Fruit fly (Drosophila melanogaster) whole organism, embryonic: Measurements from ENCODE around the gene CG4991.

Experiments
- Adf1 ChIP-seq: fragments of 200-800 bp; sonication (Bioruptor generic); IDR thresholded peaks from 2 replicates; pipeline ENCODE4 v1.3.6; 2022; ENCODE audit warnings: missing biosample characterization, missing genetic modification characterization
- Atf6 ChIP-seq: fragments of 200-800 bp; sonication (Bioruptor generic); IDR thresholded peaks from 2 replicates; pipeline ENCODE4 v1.3.6; 2022; ENCODE audit warnings: missing biosample characterization, missing genetic modification characterization
- CG10147 ChIP-seq: fragments of 200-800 bp; sonication (Bioruptor generic); optimal IDR thresholded peaks from 2 replicates; lab custom pipeline; 2019; ENCODE audit warnings: missing biosample characterization, mild to moderate bottlenecking, missing genetic modification characterization, moderate library complexity
- CG10543 ChIP-seq: fragments of 200-800 bp; sonication (Bioruptor generic); optimal IDR thresholded peaks from 3 replicates; lab custom pipeline; 2017; ENCODE audit warnings: missing biosample characterization, mild to moderate bottlenecking, missing genetic modification characterization, moderate library complexity
- CG13424 ChIP-seq: fragments of 200-800 bp; sonication (Bioruptor generic); optimal IDR thresholded peaks from 2 replicates; lab custom pipeline; 2019; ENCODE audit warnings: missing biosample characterization, mild to moderate bottlenecking, missing genetic modification characterization, moderate library complexity
- CG16813 ChIP-seq: fragments of 200-800 bp; sonication (Bioruptor generic); IDR thresholded peaks from 3 replicates; pipeline ENCODE4 v1.3.6; 2022; ENCODE audit warnings: missing biosample characterization, missing genetic modification characterization; ENCODE audit not compliant: partially characterized antibody
- CG1792 ChIP-seq: fragments of 200-800 bp; sonication (Bioruptor generic); optimal IDR thresholded peaks from 2 replicates; lab custom pipeline; 2016; ENCODE audit warnings: missing biosample characterization, missing genetic modification characterization
- CG2129 ChIP-seq: fragments of 200-800 bp; sonication (Bioruptor generic); IDR thresholded peaks from 2 replicates; pipeline ENCODE4 v1.3.6; 2022; ENCODE audit warnings: missing biosample characterization, missing genetic modification characterization; ENCODE audit not compliant: partially characterized antibody
- CG30403 ChIP-seq: fragments of 200-800 bp; sonication (Bioruptor generic); optimal IDR thresholded peaks from 3 replicates; lab custom pipeline; 2016; ENCODE audit warnings: missing biosample characterization, missing genetic modification characterization
- CG32532 ChIP-seq: fragments of 200-800 bp; sonication (Bioruptor generic); IDR thresholded peaks from 2 replicates; pipeline ENCODE4 v1.3.6; 2022; ENCODE audit warnings: missing biosample characterization, missing genetic modification characterization
- CG34224 ChIP-seq: fragments of 200-800 bp; sonication (Bioruptor generic); IDR thresholded peaks from 3 replicates; pipeline ENCODE4 v1.3.6; 2022; ENCODE audit warnings: missing biosample characterization, missing genetic modification characterization; ENCODE audit not compliant: partially characterized antibody
- CG6272 ChIP-seq: fragments of 200-800 bp; sonication (Bioruptor generic); IDR thresholded peaks from 2 replicates; pipeline ENCODE4 v1.3.6; 2022; ENCODE audit warnings: missing biosample characterization, missing genetic modification characterization
- CG6689 ChIP-seq: fragments of 200-800 bp; sonication (Bioruptor generic); IDR thresholded peaks from 2 replicates; pipeline ENCODE4 v1.3.6; 2022; ENCODE audit warnings: missing biosample characterization, missing genetic modification characterization
- CG7839 ChIP-seq: fragments of 200-800 bp; sonication (Bioruptor generic); optimal IDR thresholded peaks from 3 replicates; lab custom pipeline; 2018; ENCODE audit warnings: missing biosample characterization, mild to moderate bottlenecking, missing genetic modification characterization, moderate library complexity
- CG9215 ChIP-seq: fragments of 200-800 bp; sonication (Bioruptor generic); IDR thresholded peaks from 2 replicates; pipeline ENCODE4 v1.3.6; 2022; ENCODE audit warnings: missing biosample characterization, missing genetic modification characterization
- CG9727 ChIP-seq: fragments of 200-800 bp; sonication (Bioruptor generic); optimal IDR thresholded peaks from 3 replicates; lab custom pipeline; 2017; ENCODE audit warnings: missing biosample characterization, mild to moderate bottlenecking, missing genetic modification characterization
- CG9932 ChIP-seq: fragments of 200-800 bp; sonication (Bioruptor generic); IDR thresholded peaks from 2 replicates; pipeline ENCODE4 v1.3.6; 2022; ENCODE audit warnings: missing biosample characterization, missing genetic modification characterization
- Chrac-16 ChIP-seq: fragments of 200-800 bp; sonication (Bioruptor generic); optimal IDR thresholded peaks from 3 replicates; lab custom pipeline; 2016; ENCODE audit warnings: missing biosample characterization, missing genetic modification characterization
- Deaf1 ChIP-seq: fragments of 200-800 bp; optimal IDR thresholded peaks from 3 replicates; lab custom pipeline; 2019; ENCODE audit warnings: missing biosample characterization, mild to moderate bottlenecking, missing genetic modification characterization, moderate library complexity
- Dref ChIP-seq: fragments of 200-800 bp; sonication (Bioruptor generic); IDR thresholded peaks from 2 replicates; pipeline ENCODE4 v1.3.6; 2022; ENCODE audit warnings: missing biosample characterization, missing genetic modification characterization
- E2f2 ChIP-seq: fragments of 200-800 bp; sonication (Bioruptor generic); IDR thresholded peaks from 2 replicates; pipeline ENCODE4 v1.3.6; 2022; ENCODE audit warnings: missing biosample characterization, missing genetic modification characterization
- ERR ChIP-seq: fragments of 200-800 bp; sonication (Bioruptor generic); optimal IDR thresholded peaks from 2 replicates; lab custom pipeline; 2016; ENCODE audit warnings: missing biosample characterization, missing genetic modification characterization
- Elba2 ChIP-seq: fragments of 200-800 bp; sonication (Bioruptor generic); optimal IDR thresholded peaks from 3 replicates; lab custom pipeline; 2016; ENCODE audit warnings: missing biosample characterization, missing genetic modification characterization
- HLH54F ChIP-seq: fragments of 200-800 bp; sonication (Bioruptor generic); optimal IDR thresholded peaks from 3 replicates; lab custom pipeline; 2016; ENCODE audit warnings: missing biosample characterization, missing genetic modification characterization
- HLHmδ ChIP-seq: fragments of 200-800 bp; sonication (Bioruptor generic); optimal IDR thresholded peaks from 2 replicates; lab custom pipeline; 2018; ENCODE audit warnings: missing biosample characterization, mild to moderate bottlenecking, missing genetic modification characterization, moderate library complexity
- HmgZ ChIP-seq: fragments of 200-800 bp; sonication (Bioruptor generic); optimal IDR thresholded peaks from 2 replicates; lab custom pipeline; 2018; ENCODE audit warnings: missing biosample characterization, mild to moderate bottlenecking, missing genetic modification characterization
- Hr51 ChIP-seq, 2 experiments: fragments of 200-800 bp; sonication (Bioruptor generic); optimal IDR thresholded peaks; 2 replicates in 1 of 2; 3 replicates in 1 of 2; lab custom pipeline; 2016 to 2018; ENCODE audit warnings: missing biosample characterization in 2 of 2, missing genetic modification characterization in 2 of 2, mild to moderate bottlenecking in 1 of 2, moderate library complexity in 1 of 2
- NK7.1 ChIP-seq: fragments of 200-800 bp; sonication (Bioruptor generic); optimal IDR thresholded peaks from 3 replicates; lab custom pipeline; 2016; ENCODE audit warnings: missing biosample characterization, missing genetic modification characterization
- Nf-YB ChIP-seq: fragments of 200-800 bp; sonication (Bioruptor generic); optimal IDR thresholded peaks from 3 replicates; lab custom pipeline; 2019; ENCODE audit warnings: missing biosample characterization, mild to moderate bottlenecking, missing genetic modification characterization, moderate library complexity
- Usf ChIP-seq: fragments of 200-800 bp; sonication (Bioruptor generic); optimal IDR thresholded peaks from 2 replicates; lab custom pipeline; 2017; ENCODE audit warnings: missing genotype, missing biosample characterization, missing genetic modification characterization
- amos ChIP-seq: fragments of 200-800 bp; sonication (Bioruptor generic); IDR thresholded peaks from 2 replicates; pipeline ENCODE4 v1.3.6; 2022; ENCODE audit warnings: missing biosample characterization, missing genetic modification characterization; ENCODE audit not compliant: partially characterized antibody
- bowl ChIP-seq: fragments of 200-800 bp; sonication (Bioruptor generic); IDR thresholded peaks from 2 replicates; pipeline ENCODE4 v1.3.6; 2022; ENCODE audit warnings: missing biosample characterization, missing genetic modification characterization
- chif ChIP-seq, 2 experiments: fragments of 200-800 bp; sonication (Bioruptor generic); optimal IDR thresholded peaks; 3 replicates each; lab custom pipeline; 2016; ENCODE audit warnings: missing biosample characterization in 2 of 2, missing genetic modification characterization in 2 of 2
- gem ChIP-seq: fragments of 200-800 bp; sonication (Bioruptor generic); optimal IDR thresholded peaks from 2 replicates; lab custom pipeline; 2019; ENCODE audit warnings: missing biosample characterization, mild to moderate bottlenecking, missing genetic modification characterization, moderate library complexity
- hkb ChIP-seq, 2 experiments: fragments of 200-800 bp in 1 of 2; fragments of >200 bp in 1 of 2; sonication (Bioruptor generic) in 1 of 2; IDR thresholded peaks in 1 of 2; optimal IDR thresholded peaks in 1 of 2; 2 replicates each; pipeline versions ENCODE4 v1.3.6 to Lab custom; 2017 to 2022; ENCODE audit warnings: missing biosample characterization in 1 of 2, missing genetic modification characterization in 1 of 2
- hth ChIP-seq: fragments of >200 bp; optimal IDR thresholded peaks from 2 replicates; lab custom pipeline; 2017; ENCODE audit warnings: inconsistent platforms
- inv ChIP-seq: fragments of 200-800 bp; sonication (Bioruptor generic); IDR thresholded peaks from 2 replicates; pipeline ENCODE4 v1.3.6; 2022; ENCODE audit warnings: missing biosample characterization, missing genetic modification characterization; ENCODE audit not compliant: partially characterized antibody
- jigr1 ChIP-seq: fragments of 200-800 bp; sonication (Bioruptor generic); IDR thresholded peaks from 3 replicates; pipeline ENCODE4 v1.3.6; 2022; ENCODE audit warnings: missing biosample characterization, missing genetic modification characterization
- knrl ChIP-seq: fragments of 200-800 bp; sonication (Bioruptor generic); IDR thresholded peaks from 3 replicates; pipeline ENCODE4 v1.3.6; 2022; ENCODE audit warnings: missing biosample characterization, missing genetic modification characterization; ENCODE audit not compliant: partially characterized antibody
- mld ChIP-seq: fragments of 200-800 bp; sonication (Bioruptor generic); IDR thresholded peaks from 3 replicates; pipeline ENCODE4 v1.3.6; 2022; ENCODE audit warnings: missing biosample characterization, missing genetic modification characterization; ENCODE audit not compliant: partially characterized antibody
- nerfin-2 ChIP-seq: fragments of 200-800 bp; sonication (Bioruptor generic); IDR thresholded peaks from 2 replicates; pipeline ENCODE4 v1.3.6; 2022; ENCODE audit warnings: missing biosample characterization, missing genetic modification characterization; ENCODE audit not compliant: partially characterized antibody
- oc ChIP-seq: fragments of 200-800 bp; sonication (Bioruptor generic); optimal IDR thresholded peaks from 2 replicates; lab custom pipeline; 2018; ENCODE audit warnings: missing biosample characterization, mild to moderate bottlenecking, missing genetic modification characterization, moderate library complexity
- phol ChIP-seq: fragments of 200-800 bp; sonication (Bioruptor generic); optimal IDR thresholded peaks from 3 replicates; lab custom pipeline; 2018; ENCODE audit warnings: missing biosample characterization, mild to moderate bottlenecking, missing genetic modification characterization, moderate library complexity
- slou ChIP-seq: fragments of 200-800 bp; sonication (Bioruptor generic); optimal IDR thresholded peaks from 3 replicates; lab custom pipeline; 2016; ENCODE audit warnings: missing biosample characterization, missing genetic modification characterization
- stwl ChIP-seq: fragments of 200-800 bp; sonication (Bioruptor generic); optimal IDR thresholded peaks from 3 replicates; lab custom pipeline; 2018; ENCODE audit warnings: missing biosample characterization, mild to moderate bottlenecking, missing genetic modification characterization, moderate library complexity
- tna ChIP-seq: fragments of 200-800 bp; sonication (Bioruptor generic); IDR thresholded peaks from 2 replicates; pipeline ENCODE4 v1.3.6; 2022; ENCODE audit warnings: missing biosample characterization, missing genetic modification characterization; ENCODE audit not compliant: partially characterized antibody
- vnd ChIP-seq: fragments of 200-800 bp; sonication (Bioruptor generic); IDR thresholded peaks from 3 replicates; pipeline ENCODE4 v1.3.6; 2022; ENCODE audit warnings: missing biosample characterization, missing genetic modification characterization; ENCODE audit not compliant: partially characterized antibody

The CG4991 gene

DNA sequence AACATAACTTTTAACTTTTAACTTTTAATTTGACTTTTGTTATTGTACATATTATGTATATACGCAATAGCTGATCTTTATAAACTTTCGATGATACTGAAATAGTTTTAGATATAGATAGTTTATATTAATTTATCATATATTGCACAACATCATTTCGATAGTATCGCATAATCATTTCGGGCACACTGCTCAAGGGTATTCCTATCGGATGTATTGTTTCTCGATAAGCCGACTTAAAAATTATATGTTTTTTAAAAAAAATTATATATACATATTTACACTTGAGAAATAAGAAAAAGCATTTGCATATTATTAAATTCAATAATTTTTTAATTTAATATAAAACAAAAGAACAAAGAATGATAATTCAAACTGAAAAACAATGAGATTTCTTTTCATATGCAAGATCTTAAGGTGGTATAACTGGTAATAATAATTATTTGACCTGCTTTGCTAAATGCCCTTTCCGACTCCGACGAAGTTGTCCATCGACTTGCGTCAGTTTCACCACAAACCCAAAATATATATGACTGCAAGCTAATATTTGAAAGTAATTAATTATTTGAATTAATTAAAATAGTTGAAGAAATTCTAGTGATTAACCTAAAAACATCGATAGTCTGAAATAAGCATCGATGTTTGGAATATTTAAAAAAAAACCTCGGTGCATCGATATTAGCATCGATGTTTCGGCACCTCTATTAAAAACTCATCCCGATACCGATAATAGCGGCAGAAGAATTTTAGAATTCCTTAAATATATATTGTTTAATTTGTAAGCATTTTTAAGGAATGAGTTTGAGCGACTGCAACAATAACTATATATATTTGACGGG is 13.3 kb upstream of the CG4991 start, which contains the start of gene CG4949 (continued):
- TF ChIP-seq stwl (tag; lab: Kevin White, UChicago), result peak; percentile 42
- peak; percentile 28 for TF ChIP-seq CG6689 (GFP tag; lab: Robert Waterston, UW)
- no peak for TF ChIP-seq HmgZ (tag; lab: Kevin White, UChicago)
- no peak for TF ChIP-seq CG9932
- no peak for TF ChIP-seq CG9215 (GFP tag; lab: Robert Waterston, UW)
- TF ChIP-seq slou (GFP tag; lab: Kevin White, UChicago), result no peak
- TF ChIP-seq vnd (GFP tag; lab: Robert Waterston, UW), result peak; percentile 84
- no peak for TF ChIP-seq Chrac-16 (GFP tag; lab: Kevin White, UChicago)
- TF ChIP-seq Deaf1 (tag; lab: Kevin White, UChicago), result no peak
- TF ChIP-seq knrl (GFP tag; lab: Robert Waterston, UW), result peak; percentile 85
- peak; percentile 88 for TF ChIP-seq CG16813
- TF ChIP-seq jigr1 (GFP tag; lab: Robert Waterston, UW), result peak; percentile 13; the same call in 1 of the 3 replicates
- peak; percentile 88 for TF ChIP-seq amos (GFP tag; lab: Robert Waterston, UW)
- peak; percentile 14 for TF ChIP-seq CG10543 (GFP tag; lab: Kevin White, UChicago)
- TF ChIP-seq Hr51 (GFP tag; optimal IDR thresholded peaks at IDR 0.05; lab: Kevin White, UChicago), result peak in 1 of 2 experiments; percentile 48
- TF ChIP-seq Nf-YB (GFP tag; lab: Kevin White, UChicago), result no peak
- TF ChIP-seq bowl (GFP tag; lab: Robert Waterston, UW), result no peak
- no peak for TF ChIP-seq hth (lab: Kevin White, UChicago)
- peak; percentile 90 for TF ChIP-seq nerfin-2
- TF ChIP-seq ERR (GFP tag; lab: Kevin White, UChicago), result no peak
- TF ChIP-seq CG6272 (GFP tag; lab: Robert Waterston, UW), result no peak
- TF ChIP-seq oc (tag; lab: Kevin White, UChicago), result no peak
- TF ChIP-seq Atf6 (GFP tag; lab: Robert Waterston, UW), result no peak
- TF ChIP-seq E2f2 (GFP tag; lab: Robert Waterston, UW), result peak; percentile 17; the same call in 1 of the 2 replicates
- TF ChIP-seq phol (tag; lab: Kevin White, UChicago), result peak; percentile 11
- peak; percentile 80 for TF ChIP-seq inv (GFP tag; lab: Robert Waterston, UW)
- TF ChIP-seq Elba2 (GFP tag; lab: Kevin White, UChicago), result no peak
- TF ChIP-seq HLHmδ, result no peak
- peak; percentile 43 for TF ChIP-seq CG9727 (GFP tag; lab: Kevin White, UChicago)
- peak; percentile 91 for TF ChIP-seq Dref
- peak; percentile 14 for TF ChIP-seq CG13424 (tag; lab: Kevin White, UChicago)
- peak; percentile 78 for TF ChIP-seq CG34224
- no peak for TF ChIP-seq chif (GFP tag; optimal IDR thresholded peaks at IDR 0.05; lab: Kevin White, UChicago)
- no peak for TF ChIP-seq CG1792 (GFP tag; lab: Kevin White, UChicago)
- peak; percentile 16 for TF ChIP-seq CG10147 (GFP tag; lab: Kevin White, UChicago)
- peak; percentile 87 for TF ChIP-seq mld
- peak; percentile 90 for TF ChIP-seq tna
- peak; percentile 44 for TF ChIP-seq CG2129 (GFP tag; lab: Robert Waterston, UW)
- TF ChIP-seq gem (tag; lab: Kevin White, UChicago), result peak; percentile 51
- TF ChIP-seq CG32532 (GFP tag; lab: Robert Waterston, UW), result peak; percentile 26; the same call in 1 of the 2 replicates
- no peak for TF ChIP-seq CG30403 (GFP tag; lab: Kevin White, UChicago)
- TF ChIP-seq CG7839, result no peak
- TF ChIP-seq hkb (optimal IDR thresholded peaks at IDR 0.05; lab: Kevin White, UChicago), result no peak
- TF ChIP-seq hkb (GFP tag; IDR thresholded peaks at IDR 0.05; lab: Robert Waterston, UW), result no peak; the same call in 1 of the 2 replicates
- TF ChIP-seq Adf1 (GFP tag; lab: Robert Waterston, UW), result no peak
- no peak for TF ChIP-seq NK7.1 (GFP tag; lab: Kevin White, UChicago)
- no peak for TF ChIP-seq HLH54F
- no peak for TF ChIP-seq Usf (GFP tag; lab: Kevin White, UChicago)
